Worm (Caenorhabditis elegans) whole organism, L4 larva: ENCODE data around the gene C50E3.13.

Experiments
- F26F4.8 ChIP-seq: fragments of 200-800 bp; sonication (Bioruptor generic); conservative IDR thresholded peaks from 2 replicates; pipeline ENCODE4 v1.3.6; 2022; ENCODE audit warnings: missing genetic modification characterization, missing compliant biosample characterization
- F37D6.2 ChIP-seq: sonication (generic microtip); optimal IDR thresholded peaks from 2 replicates; lab custom pipeline; 2016; ENCODE audit warnings: mild to moderate bottlenecking, missing genetic modification characterization, missing compliant biosample characterization
- F44E2.7 ChIP-seq: fragments of 200-800 bp; sonication (Bioruptor generic); IDR thresholded peaks from 2 replicates; pipeline ENCODE4 v2.1.2; 2022; ENCODE audit warnings: missing genetic modification characterization, missing compliant biosample characterization
- T26A8.4 ChIP-seq: fragments of 200-800 bp; sonication (Bioruptor generic); IDR thresholded peaks from 2 replicates; pipeline ENCODE4 v1.3.6; 2022; ENCODE audit warnings: missing genetic modification characterization, missing compliant biosample characterization
- Y48G9A.11 ChIP-seq: fragments of 200-800 bp; sonication (Bioruptor generic); IDR thresholded peaks from 2 replicates; pipeline ENCODE4 v1.3.6; 2022; ENCODE audit warnings: missing genetic modification reagents, missing genetic modification characterization, missing compliant biosample characterization
- ZK546.5 ChIP-seq, 2 experiments: sonication (generic microtip); optimal IDR thresholded peaks; 2 replicates each; lab custom pipeline; 2017; ENCODE audit warnings: missing biosample characterization in 2 of 2, missing genetic modification characterization in 2 of 2
- aha-1 ChIP-seq: fragments of 150-350 bp; peaks from one replicate; lab custom pipeline; 2014; ENCODE audit warnings: missing biosample characterization, missing genetic modification characterization
- aly-2 ChIP-seq: sonication (generic microtip); optimal IDR thresholded peaks from 2 replicates; lab custom pipeline; 2018; ENCODE audit warnings: missing biosample characterization, missing genetic modification characterization
- ceh-20 ChIP-seq: fragments of 200-800 bp; sonication (Bioruptor generic); IDR thresholded peaks from 2 replicates; pipeline ENCODE4 v1.3.6; 2022; ENCODE audit warnings: missing genetic modification reagents, missing genetic modification characterization, missing compliant biosample characterization
- ceh-32 ChIP-seq: sonication (generic microtip); optimal IDR thresholded peaks from 2 replicates; lab custom pipeline; 2016; ENCODE audit warnings: mild to moderate bottlenecking, missing genetic modification characterization, missing compliant biosample characterization; ENCODE audit not compliant: poor library complexity
- ceh-44 ChIP-seq: fragments of 200-800 bp; sonication (Bioruptor generic); IDR thresholded peaks from 2 replicates; pipeline ENCODE4 v1.3.6; 2022; ENCODE audit warnings: missing genetic modification reagents, missing genetic modification characterization, missing compliant biosample characterization
- ceh-82 ChIP-seq: sonication (generic microtip); optimal IDR thresholded peaks from 2 replicates; lab custom pipeline; 2017; ENCODE audit warnings: missing biosample characterization, missing genetic modification characterization
- ces-1 ChIP-seq: fragments of 150-350 bp; sonication (generic microtip); optimal IDR thresholded peaks from 4 replicates; lab custom pipeline; 2014; ENCODE audit warnings: missing biosample characterization, missing genetic modification reagents, missing genetic modification characterization
- cey-2 ChIP-seq: sonication (generic microtip); optimal IDR thresholded peaks from 3 replicates; lab custom pipeline; 2017; ENCODE audit warnings: missing genetic modification characterization, mild to moderate bottlenecking, missing compliant biosample characterization, antibody characterized with exemption, borderline replicate concordance; ENCODE audit not compliant: insufficient read depth
- dmd-6 ChIP-seq: fragments of 200-800 bp; sonication (Bioruptor generic); IDR thresholded peaks from 2 replicates; pipeline ENCODE4 v1.3.6; 2022; ENCODE audit warnings: missing genetic modification reagents, missing genetic modification characterization, missing compliant biosample characterization
- dmd-9 ChIP-seq: fragments of 200-800 bp; sonication (Bioruptor generic); IDR thresholded peaks from 2 replicates; pipeline ENCODE4 v1.3.6; 2022; ENCODE audit warnings: missing genetic modification reagents, missing genetic modification characterization, missing compliant biosample characterization
- dpl-1 ChIP-seq: fragments of 150-350 bp; optimal IDR thresholded peaks from 2 replicates; lab custom pipeline; 2014; ENCODE audit warnings: missing biosample characterization, missing genetic modification reagents, missing genetic modification characterization
- dve-1 ChIP-seq: sonication (generic microtip); optimal IDR thresholded peaks from 2 replicates; lab custom pipeline; 2017; ENCODE audit warnings: antibody characterized with exemption, mild to moderate bottlenecking, missing genetic modification characterization, missing compliant biosample characterization; ENCODE audit not compliant: insufficient read depth
- egl-27 ChIP-seq: sonication (generic microtip); optimal IDR thresholded peaks from 3 replicates; lab custom pipeline; 2017; ENCODE audit warnings: missing biosample characterization, missing genetic modification reagents, missing genetic modification characterization
- fos-1 ChIP-seq: fragments of 150-350 bp; optimal IDR thresholded peaks from 2 replicates; lab custom pipeline; 2014; ENCODE audit warnings: missing biosample characterization, missing genetic modification characterization
- gei-8 ChIP-seq: fragments of 200-800 bp; sonication (Bioruptor generic); optimal IDR thresholded peaks from 2 replicates; lab custom pipeline; 2018; ENCODE audit warnings: mild to moderate bottlenecking, missing genetic modification characterization, missing compliant biosample characterization
- hlh-11 ChIP-seq: fragments of 200-800 bp; sonication (Bioruptor generic); optimal IDR thresholded peaks from 2 replicates; lab custom pipeline; 2018; ENCODE audit warnings: mild to moderate bottlenecking, missing genetic modification characterization, missing compliant biosample characterization
- jun-1 ChIP-seq: fragments of 150-350 bp; optimal IDR thresholded peaks from 2 replicates; lab custom pipeline; 2014; ENCODE audit warnings: missing biosample characterization, missing genetic modification reagents, missing genetic modification characterization
- lir-3 ChIP-seq: sonication (generic microtip); optimal IDR thresholded peaks from 2 replicates; lab custom pipeline; 2016; ENCODE audit warnings: mild to moderate bottlenecking, missing genetic modification characterization, missing compliant biosample characterization
- lsy-2 ChIP-seq, 2 experiments: fragments of 150-350 bp in 1 of 2; sonication (generic microtip) in 1 of 2; optimal IDR thresholded peaks; 2 replicates each; lab custom pipeline; 2014 to 2017; ENCODE audit warnings: missing biosample characterization in 2 of 2, missing genetic modification characterization in 2 of 2
- mdl-1 ChIP-seq, 2 experiments: fragments of 150-350 bp in 1 of 2; sonication (generic microtip) in 1 of 2; optimal IDR thresholded peaks; 2 replicates each; lab custom pipeline; 2014 to 2017; ENCODE audit warnings: missing biosample characterization in 2 of 2, missing genetic modification characterization in 2 of 2
- mep-1 ChIP-seq: fragments of 150-350 bp; sonication (generic microtip); optimal IDR thresholded peaks from 3 replicates; lab custom pipeline; 2014; ENCODE audit warnings: missing biosample characterization, missing genetic modification characterization
- nhr-102 ChIP-seq: sonication (generic microtip); optimal IDR thresholded peaks from 2 replicates; lab custom pipeline; 2016; ENCODE audit warnings: mild to moderate bottlenecking, missing genetic modification characterization, moderate library complexity, missing compliant biosample characterization
- nhr-111 ChIP-seq: fragments of 200-800 bp; sonication (Bioruptor generic); optimal IDR thresholded peaks from 2 replicates; lab custom pipeline; 2018; ENCODE audit warnings: mild to moderate bottlenecking, missing genetic modification characterization, missing compliant biosample characterization
- nhr-237 ChIP-seq: sonication (generic microtip); optimal IDR thresholded peaks from 2 replicates; lab custom pipeline; 2017; ENCODE audit warnings: missing biosample characterization, missing genetic modification characterization
- nhr-42 ChIP-seq: fragments of 200-800 bp; sonication (Bioruptor generic); IDR thresholded peaks from 2 replicates; pipeline ENCODE4 v1.3.6; 2022; ENCODE audit warnings: missing genetic modification characterization, missing compliant biosample characterization
- nhr-48 ChIP-seq: sonication (generic microtip); optimal IDR thresholded peaks from 2 replicates; lab custom pipeline; 2016; ENCODE audit warnings: mild to moderate bottlenecking, missing genetic modification characterization, missing compliant biosample characterization
- nhr-77 ChIP-seq: fragments of 150-350 bp; optimal IDR thresholded peaks from 2 replicates; lab custom pipeline; 2014; ENCODE audit warnings: missing biosample characterization, missing genetic modification characterization
- pha-4 ChIP-seq, 2 experiments: fragments of 150-350 bp in 1 of 2; fragments of 200-800 bp in 1 of 2; sonication (Bioruptor generic) in 1 of 2; IDR thresholded peaks in 1 of 2; optimal IDR thresholded peaks in 1 of 2; 2 replicates each; pipeline versions ENCODE4 v1.3.6 to Lab custom; 2014 to 2022; ENCODE audit warnings: missing genetic modification characterization in 2 of 2, missing genetic modification reagents in 2 of 2, missing biosample characterization in 1 of 2, missing compliant biosample characterization in 1 of 2
- saeg-2 ChIP-seq: fragments of 200-800 bp; sonication (Bioruptor generic); IDR thresholded peaks from 2 replicates; pipeline ENCODE4 v1.3.6; 2022; ENCODE audit warnings: missing genetic modification reagents, missing genetic modification characterization, missing compliant biosample characterization
- snpc-1.2 ChIP-seq: fragments of 200-800 bp; sonication (Bioruptor generic); IDR thresholded peaks from 2 replicates; pipeline ENCODE4 v1.3.6; 2022; ENCODE audit warnings: missing genetic modification reagents, missing genetic modification characterization, missing compliant biosample characterization
- snpc-4 ChIP-seq: fragments of 150-350 bp; optimal IDR thresholded peaks from 2 replicates; lab custom pipeline; 2014; ENCODE audit warnings: missing biosample characterization, missing genetic modification characterization
- tag-97 ChIP-seq: fragments of 200-800 bp; sonication (Bioruptor generic); IDR thresholded peaks from 2 replicates; pipeline ENCODE4 v1.3.6; 2022; ENCODE audit warnings: missing genetic modification characterization, missing compliant biosample characterization
- tra-1 ChIP-seq: fragments of 200-800 bp; sonication (Bioruptor generic); IDR thresholded peaks from 2 replicates; pipeline ENCODE4 v1.3.6; 2022; ENCODE audit warnings: missing genetic modification reagents, missing genetic modification characterization, missing compliant biosample characterization
- unc-130 ChIP-seq: sonication (generic microtip); optimal IDR thresholded peaks from 2 replicates; lab custom pipeline; 2016; ENCODE audit warnings: missing genetic modification reagents, missing genetic modification characterization, missing compliant biosample characterization
- zip-11 ChIP-seq: fragments of 200-800 bp; sonication (Bioruptor generic); IDR thresholded peaks from 2 replicates; pipeline ENCODE4 v1.3.6; 2022; ENCODE audit warnings: missing genetic modification characterization, missing compliant biosample characterization

C50E3.13 gene

ce11 chrV:7575563-7575962, 48.5 kb downstream of the C50E3.13 start, which contains the start of the genes snu-66 and ints-9 (continued):
- TF ChIP-seq nhr-48 (tag; lab: Kevin White, UChicago) (peak; percentile 8), ces-1 (no peak), saeg-2 (GFP tag; lab: Robert Waterston, UW) (no peak), ZK546.5 (tag; optimal IDR thresholded peaks at IDR 0.05; lab: Kevin White, UChicago) (no peak), lir-3 (no peak), tag-97 (GFP tag; lab: Robert Waterston, UW) (no peak), hlh-11 (no peak), gei-8 (GFP tag; lab: Kevin White, UChicago) (no peak), F37D6.2 (tag; lab: Kevin White, UChicago) (no peak), dmd-6 (GFP tag; lab: Robert Waterston, UW) (0 out of 2 replicates have a peak, but pooled peaks have one; percentile 21), dve-1 (peak; percentile 52), nhr-111 (GFP tag; lab: Kevin White, UChicago) (no peak), ceh-82 (tag; lab: Kevin White, UChicago) (no peak), pha-4 (GFP tag; IDR thresholded peaks at IDR 0.05; lab: Robert Waterston, UW) (no peak), pha-4 (tag; optimal IDR thresholded peaks at IDR 0.05; lab: Kevin White, UChicago) (no peak), Y48G9A.11 (GFP tag; lab: Robert Waterston, UW) (no peak), dmd-9 (GFP tag; lab: Robert Waterston, UW) (0 out of 2 replicates have a peak, but pooled peaks have one; percentile 48), snpc-1.2 (no peak), nhr-237 (tag; lab: Kevin White, UChicago) (no peak), tra-1 (no peak), aly-2 (tag; lab: Kevin White, UChicago) (no peak), ceh-44 (GFP tag; lab: Robert Waterston, UW) (no peak), F44E2.7 (no peak), nhr-102 (tag; lab: Kevin White, UChicago) (peak; percentile 16), cey-2 (tag; lab: Kevin White, UChicago) (no peak), F26F4.8 (GFP tag; lab: Robert Waterston, UW) (no peak), nhr-42 (GFP tag; lab: Robert Waterston, UW) (no peak), egl-27 (tag; lab: Kevin White, UChicago) (no peak), fos-1 (tag; lab: Kevin White, UChicago) (no peak), dpl-1 (GFP tag; lab: Kevin White, UChicago) (peak; percentile 78), ceh-32 (tag; lab: Kevin White, UChicago) (no peak), mep-1 (peak; percentile 62), zip-11 (no peak), lsy-2 (tag; optimal IDR thresholded peaks at IDR 0.05; lab: Kevin White, UChicago) (peak in 1 of 2 experiments; percentile 86), jun-1 (tag; lab: Kevin White, UChicago) (no peak), nhr-77 (no peak), mdl-1 (tag; optimal IDR thresholded peaks at IDR 0.05; lab: Kevin White, UChicago) (no peak), ceh-20 (GFP tag; lab: Robert Waterston, UW) (no peak), unc-130 (GFP tag; lab: Kevin White, UChicago) (no peak), aha-1 (tag; lab: Kevin White, UChicago) (no peak), T26A8.4 (GFP tag; lab: Robert Waterston, UW) (peak; percentile 21; the same call in 1 of the 2 replicates), snpc-4 (no peak)
